Worm (Caenorhabditis elegans): Measurements from ENCODE around the gene unc-8.

The unc-8 gene

ce11 chrIV:7156356-7156755, 40.6 kb upstream of the unc-8 start, which contains the start of gene maph-9:
TSS of gene maph-9 (plus strand) at chrIV:7156628.
- TF ChIP-seq lin-11 (tag; optimal IDR thresholded peaks at IDR 0.05) (no peak), pha-4 (tag; optimal IDR thresholded peaks at IDR 0.05) (no peak), ceh-31 (tag; optimal IDR thresholded peaks at IDR 0.05) (peak; percentile 28), dve-1 (tag; optimal IDR thresholded peaks at IDR 0.05) (no peak), mec-3 (tag; optimal IDR thresholded peaks at IDR 0.05; ENCODE audit: borderline replicate concordance) (no peak), unc-42 (tag; optimal IDR thresholded peaks at IDR 0.05) (no peak), hlh-8 (tag; optimal IDR thresholded peaks at IDR 0.05) (no peak), ceh-45 (GFP tag; IDR thresholded peaks at IDR 0.05) (no peak), pqm-1 (tag; optimal IDR thresholded peaks at IDR 0.05) (no peak), nfya-1 (tag; optimal IDR thresholded peaks at IDR 0.05) (peak; percentile 44), ceh-19 (GFP tag; optimal IDR thresholded peaks at IDR 0.05) (no peak), ztf-16 (tag; optimal IDR thresholded peaks at IDR 0.05) (no peak), ceh-22 (tag; optimal IDR thresholded peaks at IDR 0.05) (no peak), ceh-14 (tag; optimal IDR thresholded peaks at IDR 0.05) (peak; percentile 30), dmd-4 (tag; optimal IDR thresholded peaks at IDR 0.05; ENCODE audit: borderline replicate concordance) (no peak), unc-3 (GFP tag; conservative IDR thresholded peaks at IDR 0.05) (no peak), unc-3 (tag; optimal IDR thresholded peaks at IDR 0.05) (no peak), nhr-232 (tag; optimal IDR thresholded peaks at IDR 0.05) (no peak), elt-2 (tag; optimal IDR thresholded peaks at IDR 0.05) (no peak), ceh-30 (tag; optimal IDR thresholded peaks at IDR 0.05) (no peak), ama-1 (optimal IDR thresholded peaks at IDR 0.05) (no peak), tbx-7 (tag; optimal IDR thresholded peaks at IDR 0.05) (no peak)

- TF ChIP-seq pat-9 (tag; optimal IDR thresholded peaks at IDR 0.05), result no peak
- no peak for TF ChIP-seq odd-2 (tag; optimal IDR thresholded peaks at IDR 0.05)
- no peak for TF ChIP-seq C38D4.7 (GFP tag; optimal IDR thresholded peaks at IDR 0.05)
- no peak for TF ChIP-seq gmeb-2 (tag; optimal IDR thresholded peaks at IDR 0.05)
- no peak for TF ChIP-seq ztf-16 (tag; optimal IDR thresholded peaks at IDR 0.05)
- TF ChIP-seq K02D7.2 (tag; optimal IDR thresholded peaks at IDR 0.05), result no peak
- no peak for TF ChIP-seq syd-9 (tag; optimal IDR thresholded peaks at IDR 0.05)
- TF ChIP-seq nfya-1 (tag; optimal IDR thresholded peaks at IDR 0.05), result no peak
- no peak for TF ChIP-seq fkh-10 (GFP tag; optimal IDR thresholded peaks at IDR 0.05)
- no peak for TF ChIP-seq ets-4 (tag; optimal IDR thresholded peaks at IDR 0.05)
- no peak for TF ChIP-seq ref-2 (tag; optimal IDR thresholded peaks at IDR 0.05)
- no peak for TF ChIP-seq hlh-15 (tag; optimal IDR thresholded peaks at IDR 0.05)
- no peak for TF ChIP-seq che-1 (tag; optimal IDR thresholded peaks at IDR 0.05)
- TF ChIP-seq pros-1 (tag; optimal IDR thresholded peaks at IDR 0.05), result no peak
- no peak for TF ChIP-seq rnt-1 (tag; optimal IDR thresholded peaks at IDR 0.05)
- no peak for TF ChIP-seq ceh-34 (tag; optimal IDR thresholded peaks at IDR 0.05)
- TF ChIP-seq zip-5 (tag; optimal IDR thresholded peaks at IDR 0.05), result no peak
- TF ChIP-seq mec-3 (tag; optimal IDR thresholded peaks at IDR 0.05; ENCODE audit: borderline replicate concordance), result no peak
Measured at ce11 chrIV:7158161-7158560, 38.8 kb upstream of the unc-8 start.

ce11 chrIV:7159586-7159985, 37.4 kb upstream of the unc-8 start:
- TF ChIP-seq odd-2 (tag; optimal IDR thresholded peaks at IDR 0.05) (no peak), nhr-11 (tag; optimal IDR thresholded peaks at IDR 0.05) (no peak), eyg-1 (tag; optimal IDR thresholded peaks at IDR 0.05) (no peak), pha-2 (tag; optimal IDR thresholded peaks at IDR 0.05) (no peak), ceh-19 (GFP tag; optimal IDR thresholded peaks at IDR 0.05) (no peak), ceh-24 (tag; optimal IDR thresholded peaks at IDR 0.05) (no peak), ceh-2 (tag; optimal IDR thresholded peaks at IDR 0.05) (no peak)
